Worm (Caenorhabditis elegans) whole organism, L1 larva: ENCODE measurements around the gene F57A8.6.

ENCODE experiments used
- alr-1 ChIP-seq: fragments of 200-800 bp; sonication (Bioruptor generic); optimal IDR thresholded peaks from 2 replicates; lab custom pipeline; 2018; ENCODE audit warnings: borderline replicate concordance, mild to moderate bottlenecking, missing genetic modification characterization, missing compliant biosample characterization
- aly-2 ChIP-seq: fragments of 150-350 bp; optimal IDR thresholded peaks from 2 replicates; lab custom pipeline; 2014; ENCODE audit warnings: missing biosample characterization, missing genetic modification characterization
- ceh-8 ChIP-seq: fragments of 200-800 bp; sonication (Bioruptor generic); optimal IDR thresholded peaks from 2 replicates; lab custom pipeline; 2018; ENCODE audit warnings: mild to moderate bottlenecking, missing genetic modification characterization, moderate library complexity, missing compliant biosample characterization
- lin-15B ChIP-seq: fragments of 150-350 bp; sonication (generic microtip); optimal IDR thresholded peaks from 3 replicates; lab custom pipeline; 2014; ENCODE audit warnings: missing biosample characterization, missing genetic modification characterization
- mep-1 ChIP-seq: fragments of 150-350 bp; optimal IDR thresholded peaks from 2 replicates; lab custom pipeline; 2014; ENCODE audit warnings: missing biosample characterization, missing genetic modification characterization
- nhr-12 ChIP-seq: sonication (generic microtip); optimal IDR thresholded peaks from 2 replicates; lab custom pipeline; 2017; ENCODE audit warnings: missing biosample characterization, missing genetic modification characterization
- nhr-28 ChIP-seq: fragments of 150-350 bp; optimal IDR thresholded peaks from 2 replicates; lab custom pipeline; 2014; ENCODE audit warnings: missing biosample characterization, missing genetic modification characterization
- nhr-76 ChIP-seq: sonication (generic microtip); optimal IDR thresholded peaks from 2 replicates; lab custom pipeline; 2017; ENCODE audit warnings: missing biosample characterization, missing genetic modification characterization
- nhr-77 ChIP-seq: fragments of 150-350 bp; optimal IDR thresholded peaks from 2 replicates; lab custom pipeline; 2014; ENCODE audit warnings: missing biosample characterization, missing genetic modification characterization
- pqm-1 ChIP-seq: sonication (generic microtip); optimal IDR thresholded peaks from 3 replicates; lab custom pipeline; 2017; ENCODE audit warnings: missing biosample characterization, missing genetic modification characterization
- skn-1 ChIP-seq: fragments of 150-350 bp; optimal IDR thresholded peaks from 2 replicates; lab custom pipeline; 2014; ENCODE audit warnings: missing biosample characterization, missing genetic modification characterization
- unc-62 ChIP-seq: fragments of 150-350 bp; optimal IDR thresholded peaks from 2 replicates; lab custom pipeline; 2014; ENCODE audit warnings: missing biosample characterization, missing genetic modification reagents, missing genetic modification characterization
- ztf-11 ChIP-seq, 2 experiments: sonication (generic microtip); optimal IDR thresholded peaks; 2 replicates each; lab custom pipeline; 2016 to 2017; ENCODE audit warnings: missing genetic modification characterization in 2 of 2, missing biosample characterization in 1 of 2, missing compliant biosample characterization in 1 of 2
- ztf-4 ChIP-seq: fragments of 150-350 bp; optimal IDR thresholded peaks from 2 replicates; lab custom pipeline; 2014; ENCODE audit warnings: missing biosample characterization, missing genetic modification characterization

DNA sequence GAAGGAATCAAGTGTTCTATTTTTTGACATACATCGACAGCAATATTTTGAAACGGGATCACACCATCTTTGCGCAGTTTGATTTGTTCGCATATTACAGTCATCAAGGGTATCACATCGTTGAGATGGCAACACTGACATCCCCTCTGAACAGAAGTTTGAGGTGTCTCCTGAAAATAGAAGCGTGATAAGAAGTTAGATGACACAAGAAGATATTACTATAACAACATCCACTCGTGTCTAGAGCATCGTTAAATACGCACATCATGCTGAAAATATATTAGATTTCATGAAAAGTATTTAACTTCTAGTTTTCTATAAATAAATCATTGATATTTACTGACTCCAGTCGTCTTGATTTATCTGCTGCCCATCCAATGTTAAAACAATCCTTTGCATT is 972 bp downstream of the F57A8.6 start:
- no peak for TF ChIP-seq pqm-1 (tag; lab: Kevin White, UChicago)
- no peak for TF ChIP-seq ztf-4 (tag; lab: Kevin White, UChicago)
- no peak for TF ChIP-seq lin-15B (tag; lab: Kevin White, UChicago)
- no peak for TF ChIP-seq alr-1 (tag; lab: Kevin White, UChicago)
- TF ChIP-seq nhr-76 (tag; lab: Kevin White, UChicago), result no peak
- TF ChIP-seq nhr-77 (tag; lab: Kevin White, UChicago), result no peak
- TF ChIP-seq ceh-8, result no peak
- no peak for TF ChIP-seq nhr-28
- no peak for TF ChIP-seq unc-62 (GFP tag; lab: Kevin White, UChicago)
- no peak for TF ChIP-seq nhr-12 (tag; lab: Kevin White, UChicago)
- TF ChIP-seq skn-1, result no peak
- TF ChIP-seq ztf-11 (tag; optimal IDR thresholded peaks at IDR 0.05; lab: Kevin White, UChicago), result no peak
- TF ChIP-seq mep-1 (tag; lab: Kevin White, UChicago), result no peak
- no peak for TF ChIP-seq aly-2
